Worm (Caenorhabditis elegans): ENCODE data around the gene pitr-6.

pitr-6 gene

ce11 chrII:12420486-12420885 is 24.6 kb upstream of the pitr-6 start, which contains the start of gene sre-26:
TSS of gene sre-26 (minus strand) at chrII:12420586.
- TF ChIP-seq unc-30 (tag; optimal IDR thresholded peaks at IDR 0.05) (no peak), nhr-77 (tag; optimal IDR thresholded peaks at IDR 0.05) (no peak), egl-27 (tag; optimal IDR thresholded peaks at IDR 0.05) (no peak), nhr-71 (tag; optimal IDR thresholded peaks at IDR 0.05) (no peak), ztf-11 (tag; optimal IDR thresholded peaks at IDR 0.05) (no peak), C34B4.2 (tag; optimal IDR thresholded peaks at IDR 0.05) (no peak), ceh-8 (GFP tag; optimal IDR thresholded peaks at IDR 0.05) (no peak), lir-3 (tag; optimal IDR thresholded peaks at IDR 0.05; ENCODE audit: poor library complexity) (no peak), Y116A8C.19 (tag; optimal IDR thresholded peaks at IDR 0.05; ENCODE audit: borderline replicate concordance) (no peak), unc-130 (tag; optimal IDR thresholded peaks at IDR 0.05) (no peak)

ce11 chrII:12425644-12426222 is 19.4 kb upstream of the pitr-6 start, which contains the start of gene daf-22:
TSS of gene daf-22 (minus strand) at chrII:12425694.
- TF ChIP-seq hpl-2 (GFP tag; optimal IDR thresholded peaks at IDR 0.05): peak; percentile 15
- peak; percentile 5 for TF ChIP-seq nhr-90 (tag; optimal IDR thresholded peaks at IDR 0.05; ENCODE audit: poor library complexity)
- TF ChIP-seq elt-3 (tag; optimal IDR thresholded peaks at IDR 0.05): peak in 3 of 6 experiments; percentile 25 to 74 (median 45)
- TF ChIP-seq nhr-20 (tag; optimal IDR thresholded peaks at IDR 0.05): peak; percentile 75
- no peak for TF ChIP-seq dsc-1 (tag; optimal IDR thresholded peaks at IDR 0.05)
- TF ChIP-seq blmp-1 (tag; optimal IDR thresholded peaks at IDR 0.05): peak; percentile 5
- no peak for TF ChIP-seq lsy-2 (tag; optimal IDR thresholded peaks at IDR 0.05)
- peak; percentile 84 for TF ChIP-seq elt-2 (tag; optimal IDR thresholded peaks at IDR 0.05)
- TF ChIP-seq jun-1 (tag; optimal IDR thresholded peaks at IDR 0.05): no peak
- no peak for TF ChIP-seq mab-9 (GFP tag; IDR thresholded peaks at IDR 0.05)
- peak; percentile 3 for TF ChIP-seq snu-23 (GFP tag; optimal IDR thresholded peaks at IDR 0.05)
- TF ChIP-seq efl-1 (optimal IDR thresholded peaks at IDR 0.05): no peak
- TF ChIP-seq efl-1 (GFP tag; optimal IDR thresholded peaks at IDR 0.05 in 1 of 2): peak in 1 of 2 experiments; percentile 80
- TF ChIP-seq lin-35 (GFP tag; optimal IDR thresholded peaks at IDR 0.05): peak in 1 of 2 experiments; percentile 41
- TF ChIP-seq swsn-7 (tag; optimal IDR thresholded peaks at IDR 0.05): no peak
- no peak for TF ChIP-seq alr-1 (tag; optimal IDR thresholded peaks at IDR 0.05; ENCODE audit: borderline replicate concordance)

- TF ChIP-seq ces-1 (GFP tag; optimal IDR thresholded peaks at IDR 0.05) (no peak), unc-62 (GFP tag; optimal IDR thresholded peaks at IDR 0.05) (no peak), efl-3 (GFP tag; optimal IDR thresholded peaks at IDR 0.05) (no peak), xbp-1 (tag; optimal IDR thresholded peaks at IDR 0.05) (no peak), ceh-88 (GFP tag; IDR thresholded peaks at IDR 0.05) (no peak), hlh-17 (GFP tag; optimal IDR thresholded peaks at IDR 0.05; ENCODE audit: borderline replicate concordance) (no peak), unc-30 (tag; optimal IDR thresholded peaks at IDR 0.05) (no peak), nhr-19 (GFP tag; conservative IDR thresholded peaks at IDR 0.05) (no peak), pqm-1 (tag; optimal IDR thresholded peaks at IDR 0.05) (no peak), sptf-1 (tag; optimal IDR thresholded peaks at IDR 0.05) (no peak)
Measured at ce11 chrII:12429743-12430142, 15.4 kb upstream of the pitr-6 start, which contains the start of gene Y57A10C.8. TSS of gene Y57A10C.8 (minus strand) at chrII:12429843.

- TF ChIP-seq zag-1 (tag; optimal IDR thresholded peaks at IDR 0.05): no peak
- TF ChIP-seq sup-37 (GFP tag; optimal IDR thresholded peaks at IDR 0.05): no peak
- TF ChIP-seq rnt-1 (tag; optimal IDR thresholded peaks at IDR 0.05): no peak
- no peak for TF ChIP-seq unc-62 (GFP tag; optimal IDR thresholded peaks at IDR 0.05)
- no peak for TF ChIP-seq fos-1 (tag; optimal IDR thresholded peaks at IDR 0.05)
- no peak for TF ChIP-seq mep-1 (tag; optimal IDR thresholded peaks at IDR 0.05)
- TF ChIP-seq egl-13 (tag; optimal IDR thresholded peaks at IDR 0.05): no peak
- no peak for TF ChIP-seq pqm-1 (tag; optimal IDR thresholded peaks at IDR 0.05)
- no peak for TF ChIP-seq nhr-47 (tag; optimal IDR thresholded peaks at IDR 0.05)
- TF ChIP-seq ama-1 (optimal IDR thresholded peaks at IDR 0.05): no peak
- no peak for TF ChIP-seq elt-2 (tag; optimal IDR thresholded peaks at IDR 0.05)
Measured at ce11 chrII:12432356-12432755, 12.8 kb upstream of the pitr-6 start, which contains the start of gene dct-12. TSS of gene dct-12 (minus strand) at chrII:12432456.
